Worm (Caenorhabditis elegans) whole organism, L1 larva: ENCODE data around the gene C01C10.2.

Source experiments
- egl-27 ChIP-seq, 2 experiments: fragments of 150-350 bp in 1 of 2; sonication (generic microtip); optimal IDR thresholded peaks; 3 replicates each; lab custom pipeline; 2017 to 2018; ENCODE audit warnings: missing biosample characterization in 2 of 2, missing genetic modification characterization in 2 of 2, missing genetic modification reagents in 2 of 2
- irx-1 ChIP-seq: sonication (generic microtip); optimal IDR thresholded peaks from 2 replicates; lab custom pipeline; 2016; ENCODE audit warnings: missing genetic modification characterization, missing compliant biosample characterization
- mdl-1 ChIP-seq, 2 experiments: fragments of 150-350 bp; optimal IDR thresholded peaks; 2 replicates each; lab custom pipeline; 2014 to 2017; ENCODE audit warnings: missing biosample characterization in 2 of 2, missing genetic modification characterization in 2 of 2, inconsistent platforms in 1 of 2
- ztf-11 ChIP-seq, 2 experiments: sonication (generic microtip); optimal IDR thresholded peaks; 2 replicates each; lab custom pipeline; 2016 to 2017; ENCODE audit warnings: missing genetic modification characterization in 2 of 2, missing biosample characterization in 1 of 2, missing compliant biosample characterization in 1 of 2

ce11 chrX:7436912-7437311, 1.0 kb downstream of the C01C10.2 start:
- TF ChIP-seq egl-27 (tag; optimal IDR thresholded peaks at IDR 0.05; lab: Kevin White, UChicago) (no peak), irx-1 (tag; lab: Kevin White, UChicago) (no peak), ztf-11 (tag; optimal IDR thresholded peaks at IDR 0.05; lab: Kevin White, UChicago) (no peak), mdl-1 (tag; optimal IDR thresholded peaks at IDR 0.05; lab: Kevin White, UChicago) (peak in 1 of 2 experiments; percentile 13)
